Worm (Caenorhabditis elegans) whole organism, mixed stage, embryonic: ENCODE data around the gene sri-43.
"Not testable (repeated sequence)": the region's sequence is repeated elsewhere in the genome, so short reads cannot be mapped to it uniquely, and the experiment has no call there.

ENCODE experiments used
- M03D4.4 ChIP-seq: sonication (generic microtip); optimal IDR thresholded peaks from 2 replicates; lab custom pipeline; 2017; ENCODE audit warnings: mild to moderate bottlenecking, missing genetic modification characterization, missing compliant biosample characterization
- bed-3 ChIP-seq: fragments of 200-800 bp; sonication (Bioruptor generic); optimal IDR thresholded peaks from 3 replicates; lab custom pipeline; 2018; ENCODE audit warnings: mild to moderate bottlenecking, missing genetic modification characterization, moderate library complexity, missing compliant biosample characterization
- blmp-1 ChIP-seq: fragments of 150-350 bp; optimal IDR thresholded peaks from 2 replicates; lab custom pipeline; 2014; ENCODE audit warnings: missing biosample characterization, missing genetic modification characterization
- ceh-39 ChIP-seq: fragments of 150-350 bp; optimal IDR thresholded peaks from 2 replicates; lab custom pipeline; 2014; ENCODE audit warnings: missing biosample characterization, missing genetic modification characterization
- ceh-43 ChIP-seq: fragments of 200-800 bp; sonication (Bioruptor generic); optimal IDR thresholded peaks from 2 replicates; lab custom pipeline; 2018; ENCODE audit warnings: mild to moderate bottlenecking, missing genetic modification characterization, moderate library complexity, missing compliant biosample characterization
- ceh-83 ChIP-seq: fragments of 200-800 bp; sonication (Bioruptor generic); optimal IDR thresholded peaks from 2 replicates; lab custom pipeline; 2018; ENCODE audit warnings: mild to moderate bottlenecking, missing genetic modification characterization, missing compliant biosample characterization
- cnd-1 ChIP-seq: fragments of 200-800 bp; sonication (Bioruptor generic); optimal IDR thresholded peaks from 2 replicates; lab custom pipeline; 2018; ENCODE audit warnings: mild to moderate bottlenecking, missing genetic modification characterization, missing compliant biosample characterization
- drap-1 ChIP-seq: fragments of 200-800 bp; sonication (Bioruptor generic); optimal IDR thresholded peaks from 3 replicates; lab custom pipeline; 2018; ENCODE audit warnings: mild to moderate bottlenecking, missing genetic modification characterization, missing compliant biosample characterization
- elt-1 ChIP-seq: sonication (generic microtip); optimal IDR thresholded peaks from 2 replicates; lab custom pipeline; 2017; ENCODE audit warnings: missing genetic modification characterization, mild to moderate bottlenecking, missing compliant biosample characterization, antibody characterized with exemption, moderate library complexity, borderline replicate concordance; ENCODE audit not compliant: insufficient read depth
- elt-3 ChIP-seq: fragments of 150-350 bp; optimal IDR thresholded peaks from 2 replicates; lab custom pipeline; 2014; ENCODE audit warnings: missing biosample characterization, missing genetic modification characterization
- flh-1 ChIP-seq: fragments of 200-800 bp; sonication (Bioruptor generic); optimal IDR thresholded peaks from 2 replicates; lab custom pipeline; 2018; ENCODE audit warnings: mild to moderate bottlenecking, missing genetic modification characterization, moderate library complexity, missing compliant biosample characterization
- ham-2 ChIP-seq: fragments of 200-800 bp; sonication (Bioruptor generic); optimal IDR thresholded peaks from 2 replicates; lab custom pipeline; 2018; ENCODE audit warnings: mild to moderate bottlenecking, missing genetic modification characterization, missing compliant biosample characterization
- hlh-1 ChIP-seq: fragments of 150-350 bp; optimal IDR thresholded peaks from 2 replicates; lab custom pipeline; 2014; ENCODE audit warnings: missing biosample characterization, missing genetic modification reagents, missing genetic modification characterization
- lin-13 ChIP-seq: fragments of 150-350 bp; optimal IDR thresholded peaks from 2 replicates; lab custom pipeline; 2014; ENCODE audit warnings: missing biosample characterization, missing genetic modification characterization
- lin-32 ChIP-seq: fragments of 200-800 bp; sonication (Bioruptor generic); optimal IDR thresholded peaks from 2 replicates; lab custom pipeline; 2018; ENCODE audit warnings: mild to moderate bottlenecking, missing genetic modification characterization, missing compliant biosample characterization
- lsy-2 ChIP-seq: fragments of 150-350 bp; optimal IDR thresholded peaks from 2 replicates; lab custom pipeline; 2014; ENCODE audit warnings: missing biosample characterization, missing genetic modification characterization
- mab-5 ChIP-seq: fragments of 150-350 bp; optimal IDR thresholded peaks from 2 replicates; lab custom pipeline; 2014; ENCODE audit warnings: missing biosample characterization, missing genetic modification characterization
- mls-2 ChIP-seq: sonication (generic microtip); optimal IDR thresholded peaks from 2 replicates; lab custom pipeline; 2016; ENCODE audit warnings: mild to moderate bottlenecking, missing genetic modification characterization, moderate library complexity, missing compliant biosample characterization
- nhr-12 ChIP-seq: fragments of 150-350 bp; optimal IDR thresholded peaks from 2 replicates; lab custom pipeline; 2014; ENCODE audit warnings: missing biosample characterization, missing genetic modification characterization
- nhr-2 ChIP-seq: fragments of 150-350 bp; optimal IDR thresholded peaks from 2 replicates; lab custom pipeline; 2014; ENCODE audit warnings: missing biosample characterization, missing genetic modification characterization
- nhr-237 ChIP-seq: fragments of 150-350 bp; optimal IDR thresholded peaks from 2 replicates; lab custom pipeline; 2014; ENCODE audit warnings: missing biosample characterization, missing genetic modification characterization
- nhr-28 ChIP-seq: fragments of 150-350 bp; optimal IDR thresholded peaks from 2 replicates; lab custom pipeline; 2014; ENCODE audit warnings: missing biosample characterization, missing genetic modification characterization
- pha-4 ChIP-seq: fragments of 150-350 bp; optimal IDR thresholded peaks from 2 replicates; lab custom pipeline; 2018; ENCODE audit warnings: missing biosample characterization, missing genetic modification reagents, missing genetic modification characterization
- snpc-4 ChIP-seq: fragments of 150-350 bp; optimal IDR thresholded peaks from 2 replicates; lab custom pipeline; 2014; ENCODE audit warnings: missing biosample characterization, missing genetic modification characterization
- sptf-1 ChIP-seq: sonication (generic microtip); optimal IDR thresholded peaks from 2 replicates; lab custom pipeline; 2017; ENCODE audit warnings: mild to moderate bottlenecking, missing genetic modification characterization, moderate library complexity, missing compliant biosample characterization
- tbx-8 ChIP-seq: fragments of 200-800 bp; sonication (Bioruptor generic); optimal IDR thresholded peaks from 2 replicates; lab custom pipeline; 2018; ENCODE audit warnings: mild to moderate bottlenecking, missing genetic modification characterization, moderate library complexity, missing compliant biosample characterization
- unc-120 ChIP-seq: sonication (generic microtip); optimal IDR thresholded peaks from 2 replicates; lab custom pipeline; 2017; ENCODE audit warnings: missing genetic modification characterization, missing compliant biosample characterization; ENCODE audit not compliant: poor library complexity, severe bottlenecking
- unc-39 ChIP-seq: fragments of 150-350 bp; optimal IDR thresholded peaks from 2 replicates; lab custom pipeline; 2014; ENCODE audit warnings: missing biosample characterization, missing genetic modification characterization
- unc-62 ChIP-seq: fragments of 150-350 bp; optimal IDR thresholded peaks from 2 replicates; lab custom pipeline; 2014; ENCODE audit warnings: missing biosample characterization, missing genetic modification reagents, missing genetic modification characterization
- zip-8 ChIP-seq: fragments of 150-350 bp; optimal IDR thresholded peaks from 2 replicates; lab custom pipeline; 2014; ENCODE audit warnings: missing biosample characterization, missing genetic modification characterization
- ztf-11 ChIP-seq: fragments of 150-350 bp; optimal IDR thresholded peaks from 2 replicates; lab custom pipeline; 2014; ENCODE audit warnings: missing biosample characterization, missing genetic modification characterization

sri-43 gene

DNA sequence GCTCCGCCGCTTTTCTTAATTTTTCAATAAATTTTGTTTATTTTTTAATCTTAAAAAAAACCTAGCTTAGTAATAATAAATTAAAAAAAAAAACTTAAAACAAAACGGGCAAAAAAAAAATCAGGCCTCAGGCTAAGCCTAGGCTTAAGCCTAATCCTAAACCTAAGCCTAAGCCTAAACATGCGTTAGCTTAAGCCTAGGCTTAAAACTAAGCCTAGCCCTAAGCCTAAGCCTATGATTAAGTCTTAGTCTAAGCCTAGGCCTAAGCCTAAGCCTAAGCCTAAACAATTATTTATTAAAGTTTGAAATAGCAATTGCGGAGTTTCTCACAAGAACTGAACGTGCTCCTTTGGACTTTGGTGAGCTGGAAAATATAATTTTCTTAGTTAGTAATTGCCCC is 9.2 kb downstream of the sri-43 start:
- no peak for TF ChIP-seq nhr-28 (tag; lab: Kevin White, UChicago)
- no peak for TF ChIP-seq drap-1 (GFP tag; lab: Kevin White, UChicago)
- no peak for TF ChIP-seq snpc-4 (tag; lab: Kevin White, UChicago)
- TF ChIP-seq lsy-2: no peak
- TF ChIP-seq unc-120 (tag; lab: Kevin White, UChicago): no peak
- no peak for TF ChIP-seq lin-32 (GFP tag; lab: Kevin White, UChicago)
- no peak for TF ChIP-seq elt-3
- TF ChIP-seq mls-2: no peak
- TF ChIP-seq ceh-43: no peak
- no peak for TF ChIP-seq lin-13
- no peak for TF ChIP-seq flh-1 (GFP tag; lab: Kevin White, UChicago)
- TF ChIP-seq hlh-1 (tag; lab: Kevin White, UChicago): no peak
- TF ChIP-seq, all 35 proteins: peak for 0

ce11 chrII:3129007-3129406 is 15.4 kb downstream of the sri-43 start, which contains the start of gene chil-24:
Gene chil-24 (plus strand): TSS chrII:3129162.
- TF ChIP-seq drap-1 (GFP tag; lab: Kevin White, UChicago) (no peak), elt-3 (no peak), flh-1 (GFP tag; lab: Kevin White, UChicago) (no peak), sptf-1 (tag; lab: Kevin White, UChicago) (no peak), ceh-39 (tag; lab: Kevin White, UChicago) (no peak), cnd-1 (tag; lab: Kevin White, UChicago) (no peak), M03D4.4 (no peak), ztf-11 (tag; lab: Kevin White, UChicago) (no peak), pha-4 (tag; lab: Kevin White, UChicago) (no peak), nhr-2 (tag; lab: Kevin White, UChicago) (no peak), mls-2 (no peak), hlh-1 (tag; lab: Kevin White, UChicago) (no peak)

DNA sequence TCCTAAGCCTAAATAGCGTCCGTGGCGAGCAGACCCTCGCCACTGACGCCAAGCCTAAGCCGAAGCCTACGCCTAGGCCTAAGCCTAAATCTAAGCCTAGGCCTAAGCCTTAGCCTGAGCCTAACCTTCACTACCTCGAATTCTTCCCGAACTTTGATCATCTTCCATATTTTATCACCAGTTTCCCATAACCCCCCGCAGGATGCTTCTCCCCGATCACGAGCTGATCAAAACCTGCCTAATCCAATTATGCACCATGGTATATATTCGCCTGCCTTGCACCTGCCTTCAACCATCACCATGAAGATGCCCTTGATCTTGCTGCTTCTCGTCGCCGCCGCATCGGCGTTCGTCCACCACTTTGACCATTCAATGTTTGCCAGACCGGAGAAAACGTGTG is 17.7 kb downstream of the sri-43 start, which contains the start of gene ins-31:
TSS of gene ins-31 (plus strand) at position 301 of the 400 bp plus-strand sequence.
- TF ChIP-seq snpc-4, blmp-1, unc-120 (tag; lab: Kevin White, UChicago): not testable (repeated sequence)

DNA sequence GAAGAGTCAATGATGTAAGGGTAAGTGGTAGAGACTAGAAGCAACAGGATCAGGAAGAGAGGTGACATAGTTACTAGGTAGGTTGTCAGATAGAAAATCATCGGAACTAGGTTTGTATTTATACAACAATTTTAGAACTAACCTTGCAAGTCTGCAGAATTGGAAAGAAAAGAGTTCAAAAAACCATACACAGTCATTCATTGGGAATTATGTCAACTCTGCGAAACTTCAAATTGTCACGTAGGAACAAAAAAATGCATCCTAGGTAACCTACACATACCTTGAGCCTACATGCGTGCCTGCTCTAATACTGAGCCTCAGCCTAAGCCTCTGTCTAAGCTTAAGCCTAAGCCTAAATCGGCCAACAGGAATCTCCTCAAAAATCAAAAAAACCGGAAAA is 18.1 kb downstream of the sri-43 start, which contains the start of gene ins-19:
TSS of gene ins-19 (minus strand) at position 101 of the 400 bp plus-strand sequence.
- TF ChIP-seq ceh-43 (no peak), elt-1 (tag; lab: Kevin White, UChicago) (no peak), nhr-28 (tag; lab: Kevin White, UChicago) (no peak), unc-62 (GFP tag; lab: Kevin White, UChicago) (no peak), blmp-1 (tag; lab: Kevin White, UChicago) (no peak), flh-1 (GFP tag; lab: Kevin White, UChicago) (no peak), lsy-2 (no peak), elt-3 (no peak), unc-39 (tag; lab: Kevin White, UChicago) (no peak), mls-2 (no peak), ceh-83 (no peak)

DNA sequence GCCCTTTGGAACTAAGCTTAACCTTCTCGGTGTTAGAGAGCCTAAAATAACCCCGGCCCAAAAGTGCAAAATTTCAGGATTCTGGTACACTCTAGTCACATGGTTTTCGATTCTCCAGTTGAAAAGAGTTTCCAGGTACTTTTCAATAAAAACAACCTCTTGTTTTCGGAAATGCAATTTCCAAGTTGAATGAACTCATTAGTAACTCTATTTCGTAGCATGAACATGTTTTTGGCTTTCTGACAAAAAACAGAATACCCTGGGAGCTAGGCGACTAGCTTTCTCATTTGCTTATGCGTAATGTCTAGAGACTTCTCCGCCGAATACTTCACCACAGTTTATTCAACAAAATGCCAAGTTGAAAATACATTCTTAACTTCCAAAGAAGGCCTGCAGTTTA is 21.2 kb downstream of the sri-43 start, which contains the start of gene srh-71:
TSS of gene srh-71 (plus strand) at position 301 of the 400 bp plus-strand sequence.
- TF ChIP-seq zip-8 (no peak), ceh-83 (no peak), nhr-237 (no peak), unc-62 (GFP tag; lab: Kevin White, UChicago) (no peak), unc-120 (tag; lab: Kevin White, UChicago) (no peak), lsy-2 (no peak), nhr-12 (tag; lab: Kevin White, UChicago) (no peak), sptf-1 (tag; lab: Kevin White, UChicago) (no peak), snpc-4 (tag; lab: Kevin White, UChicago) (no peak), cnd-1 (tag; lab: Kevin White, UChicago) (no peak), nhr-2 (tag; lab: Kevin White, UChicago) (no peak), tbx-8 (no peak), ham-2 (GFP tag; lab: Kevin White, UChicago) (no peak), lin-32 (GFP tag; lab: Kevin White, UChicago) (no peak), mab-5 (no peak), drap-1 (GFP tag; lab: Kevin White, UChicago) (no peak), blmp-1 (tag; lab: Kevin White, UChicago) (no peak), bed-3 (GFP tag; lab: Kevin White, UChicago) (no peak), unc-39 (tag; lab: Kevin White, UChicago) (no peak), ceh-43 (no peak)
- TF ChIP-seq, all 35 proteins: peak for 0
